Worm (Caenorhabditis elegans) whole organism, midembryonic: ENCODE results near the gene F11G11.14.

Experiments used
- T22C8.4 ChIP-seq: fragments of 200-800 bp; sonication (Bioruptor generic); IDR thresholded peaks from 2 replicates; pipeline ENCODE4 v1.3.6; 2022; ENCODE audit warnings: missing genetic modification characterization, missing compliant biosample characterization
- cog-1 ChIP-seq: sonication (generic microtip); optimal IDR thresholded peaks from 2 replicates; lab custom pipeline; 2016; ENCODE audit warnings: missing genetic modification characterization, missing compliant biosample characterization
- flt-1 ChIP-seq: fragments of 200-800 bp; sonication (Bioruptor generic); IDR thresholded peaks from 2 replicates; pipeline ENCODE4 v1.3.6; 2022; ENCODE audit warnings: missing genetic modification characterization, missing compliant biosample characterization
- klf-2 ChIP-seq: fragments of 200-800 bp; sonication (Bioruptor generic); conservative IDR thresholded peaks from 2 replicates; pipeline ENCODE4 v1.3.6; 2022; ENCODE audit warnings: missing genetic modification reagents, missing genetic modification characterization, missing compliant biosample characterization
- med-1 ChIP-seq: sonication (generic microtip); optimal IDR thresholded peaks from 2 replicates; lab custom pipeline; 2017; ENCODE audit warnings: missing genetic modification characterization, mild to moderate bottlenecking, missing compliant biosample characterization, antibody characterized with exemption, missing genetic modification reagents; ENCODE audit not compliant: insufficient read depth
- ref-1 ChIP-seq: fragments of 200-800 bp; sonication (Bioruptor generic); conservative IDR thresholded peaks from 2 replicates; pipeline ENCODE4 v1.3.6; 2022; ENCODE audit warnings: missing genetic modification reagents, missing genetic modification characterization, missing compliant biosample characterization
- ztf-23 ChIP-seq: fragments of 200-800 bp; sonication (Bioruptor generic); IDR thresholded peaks from 2 replicates; pipeline ENCODE4 v1.3.6; 2022; ENCODE audit warnings: missing genetic modification reagents, missing genetic modification characterization, missing compliant biosample characterization

ce11 chrII:4821739-4822138 lies 41.7 kb upstream of the F11G11.14 start, which contains the start of gene lact-5:
- TF ChIP-seq flt-1 (no peak), ref-1 (GFP tag; lab: Robert Waterston, UW) (no peak), ztf-23 (GFP tag; lab: Robert Waterston, UW) (no peak), med-1 (no peak), klf-2 (GFP tag; lab: Robert Waterston, UW) (no peak), cog-1 (tag; lab: Kevin White, UChicago) (no peak), T22C8.4 (GFP tag; lab: Robert Waterston, UW) (no peak)
